Fruit fly (Drosophila melanogaster) Kc167 (cell line): ENCODE data around the gene CG3630.

ENCODE experiments used
- Myc ChIP-seq: fragments of >200 bp; optimal IDR thresholded peaks from 2 replicates; lab custom pipeline; 2017; ENCODE audit warnings: missing external identifiers
- Sin3A ChIP-seq: fragments of >200 bp; optimal IDR thresholded peaks from 2 replicates; lab custom pipeline; 2018; ENCODE audit warnings: missing external identifiers
- insv ChIP-seq: fragments of >200 bp; optimal IDR thresholded peaks from 3 replicates; lab custom pipeline; 2018; ENCODE audit warnings: missing external identifiers
- ttk ChIP-seq: sonication (Bioruptor generic); optimal IDR thresholded peaks from 2 replicates; lab custom pipeline; 2017; ENCODE audit warnings: missing external identifiers

DNA sequence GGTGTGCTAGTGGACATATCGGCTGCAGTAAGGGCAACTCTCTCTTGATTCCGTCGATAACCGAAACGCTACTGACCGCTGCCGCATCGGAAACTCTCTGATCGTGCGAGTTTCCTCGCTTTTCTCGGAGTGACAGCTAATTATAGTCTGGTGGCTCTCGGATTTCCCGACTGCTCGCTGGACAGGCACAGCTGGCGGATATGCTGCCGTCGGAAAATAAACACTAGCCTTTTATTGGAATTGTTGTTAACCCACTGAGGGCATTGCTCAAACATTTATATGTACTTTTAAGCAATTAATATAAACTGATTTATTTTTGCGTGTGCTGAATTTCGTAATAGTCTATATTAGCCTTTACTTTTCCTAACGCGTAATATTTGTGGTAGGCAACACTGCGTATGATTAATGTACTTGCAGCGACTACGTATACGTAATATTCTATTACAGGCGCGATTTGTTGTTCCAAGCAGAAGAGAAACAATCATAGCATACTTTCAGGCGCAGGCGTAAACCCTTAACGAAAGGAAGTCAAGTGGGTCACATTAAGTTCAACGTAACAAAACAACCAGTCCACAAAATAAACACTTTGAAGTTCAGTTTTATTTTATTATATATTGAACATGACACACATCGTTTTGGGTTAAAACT, 51.9 kb downstream of the CG3630 start, which contains the start of gene SmydA-8:
- no peak for TF ChIP-seq Sin3A
- TF ChIP-seq ttk (lab: Kevin White, UChicago), result no peak
- no peak for TF ChIP-seq Myc
- no peak for TF ChIP-seq insv (lab: Kevin White, UChicago)
